Fruit fly (Drosophila melanogaster): ENCODE data around the gene CG11458.

Gene CG11458

dm6 chr3L:20929418-20929817 lies 23.8 kb downstream of the CG11458 start:
- no peak for TF ChIP-seq noc (tag; optimal IDR thresholded peaks at IDR 0.05)

dm6 chr3L:20930059-20930785 lies 24.6 kb downstream of the CG11458 start:
- no peak for TF ChIP-seq noc (tag; optimal IDR thresholded peaks at IDR 0.05)

dm6 chr3L:20931510-20931909 lies 25.9 kb downstream of the CG11458 start:
- no peak for TF ChIP-seq noc (tag; optimal IDR thresholded peaks at IDR 0.05)

- TF ChIP-seq noc (tag; optimal IDR thresholded peaks at IDR 0.05), result no peak
Measured at dm6 chr3L:20932556-20932955, 27.0 kb downstream of the CG11458 start.

DNA sequence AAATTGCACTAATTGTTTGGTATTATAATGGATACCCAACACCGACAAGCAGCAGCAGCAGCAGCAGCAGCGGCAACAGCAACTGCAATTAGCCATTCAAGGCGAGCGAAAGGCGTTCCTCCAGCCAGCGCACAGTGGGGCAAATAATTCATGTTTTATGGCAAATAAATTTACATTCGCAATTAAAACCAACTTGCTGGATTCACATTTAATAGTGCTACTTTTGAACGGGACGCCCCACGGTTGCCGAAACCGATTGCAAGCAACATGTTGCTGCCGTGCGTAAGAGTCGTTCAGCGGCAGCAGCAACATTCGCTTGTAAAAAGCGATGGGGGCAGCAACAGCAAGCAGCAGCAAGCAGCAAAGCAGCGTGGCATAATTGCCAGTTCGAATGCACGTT lies 28.1 kb downstream of the CG11458 start:
- no peak for TF ChIP-seq noc (tag; optimal IDR thresholded peaks at IDR 0.05)

- no peak for TF ChIP-seq noc (tag; optimal IDR thresholded peaks at IDR 0.05)
Measured at dm6 chr3L:20942076-20942475, 36.5 kb downstream of the CG11458 start.

DNA sequence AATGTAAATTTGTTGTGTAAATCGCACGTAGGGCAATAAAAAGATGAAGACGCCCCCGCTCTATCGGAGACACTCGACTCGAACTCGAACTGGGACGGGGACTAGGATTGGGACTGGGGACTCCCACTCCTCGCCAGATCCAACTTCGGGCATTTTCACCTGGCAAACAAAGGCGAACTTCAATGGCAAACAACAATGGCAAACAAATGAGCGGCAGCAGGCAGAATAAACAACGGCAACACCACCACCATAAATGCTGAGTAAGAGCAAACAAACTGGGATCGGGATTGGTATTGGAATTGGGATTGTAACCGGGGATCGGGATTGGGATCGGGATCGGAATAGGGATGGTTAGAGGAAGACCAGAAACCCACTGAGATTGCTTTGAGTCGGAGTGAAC lies 38.6 kb downstream of the CG11458 start:
- no peak for TF ChIP-seq noc (tag; optimal IDR thresholded peaks at IDR 0.05)

DNA sequence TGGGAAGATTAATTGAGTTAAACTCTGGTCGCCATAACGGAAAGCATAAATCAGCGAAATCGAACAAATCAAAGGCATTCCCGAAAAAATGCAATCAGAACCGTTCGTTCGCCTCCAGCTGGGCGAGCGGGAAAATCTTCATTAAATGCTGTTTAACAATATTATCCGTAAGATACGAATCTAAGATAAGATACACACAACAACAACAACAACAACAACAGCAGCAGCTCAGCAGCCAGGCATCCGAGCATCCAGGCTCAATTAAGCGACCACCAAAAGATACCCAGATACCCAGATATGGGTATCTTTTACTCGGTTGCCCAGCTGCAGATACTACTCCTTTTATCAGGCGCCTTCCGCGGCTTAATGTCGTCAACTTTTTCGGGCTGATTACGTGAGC lies 40.5 kb downstream of the CG11458 start:
- TF ChIP-seq noc (tag; optimal IDR thresholded peaks at IDR 0.05), result no peak

DNA sequence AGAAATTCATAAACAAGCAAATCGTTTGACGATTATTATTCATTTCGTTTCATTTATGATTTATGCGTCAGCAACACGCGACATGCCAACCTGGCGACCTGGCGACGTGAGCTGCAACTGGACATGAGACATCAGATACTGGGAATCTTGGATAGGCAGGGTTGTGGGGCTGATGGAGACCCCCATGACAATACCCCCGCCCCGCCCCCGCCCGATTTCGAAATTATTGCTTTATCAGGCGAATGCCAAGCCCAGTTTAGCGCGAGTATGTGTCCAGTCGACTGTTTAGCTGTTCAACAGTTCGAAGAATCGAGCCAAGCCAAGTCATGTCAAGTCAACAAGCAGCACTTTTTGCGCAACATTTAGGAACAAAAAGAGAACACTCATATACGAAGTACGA lies 41.3 kb downstream of the CG11458 start:
- TF ChIP-seq noc (tag; optimal IDR thresholded peaks at IDR 0.05), result no peak

dm6 chr3L:20948404-20948803 lies 42.8 kb downstream of the CG11458 start:
- no peak for TF ChIP-seq noc (tag; optimal IDR thresholded peaks at IDR 0.05)

- no peak for TF ChIP-seq noc (tag; optimal IDR thresholded peaks at IDR 0.05)
Measured at dm6 chr3L:20949371-20950135, 44.0 kb downstream of the CG11458 start, which contains the start of gene fng. TSS of gene fng (minus strand) at chr3L:20949512.

DNA sequence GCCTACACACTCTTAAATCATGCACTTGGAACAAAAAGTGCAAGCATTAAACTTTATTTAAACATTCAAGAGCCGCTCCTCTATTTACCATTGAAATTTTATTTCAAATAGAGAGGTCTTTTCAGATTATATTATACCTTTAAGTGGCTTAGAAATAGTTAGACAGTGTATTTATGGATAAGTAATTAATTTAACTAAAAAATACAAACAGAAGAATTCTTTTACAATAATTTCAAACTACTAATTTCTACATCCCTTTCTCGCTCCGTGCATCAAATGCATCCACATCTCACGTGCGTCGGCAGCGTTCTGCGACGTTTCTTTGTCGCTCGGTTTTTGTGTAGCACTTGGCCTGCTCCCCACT lies 44.5 kb downstream of the CG11458 start:
- TF ChIP-seq noc (tag; optimal IDR thresholded peaks at IDR 0.05), result no peak

DNA sequence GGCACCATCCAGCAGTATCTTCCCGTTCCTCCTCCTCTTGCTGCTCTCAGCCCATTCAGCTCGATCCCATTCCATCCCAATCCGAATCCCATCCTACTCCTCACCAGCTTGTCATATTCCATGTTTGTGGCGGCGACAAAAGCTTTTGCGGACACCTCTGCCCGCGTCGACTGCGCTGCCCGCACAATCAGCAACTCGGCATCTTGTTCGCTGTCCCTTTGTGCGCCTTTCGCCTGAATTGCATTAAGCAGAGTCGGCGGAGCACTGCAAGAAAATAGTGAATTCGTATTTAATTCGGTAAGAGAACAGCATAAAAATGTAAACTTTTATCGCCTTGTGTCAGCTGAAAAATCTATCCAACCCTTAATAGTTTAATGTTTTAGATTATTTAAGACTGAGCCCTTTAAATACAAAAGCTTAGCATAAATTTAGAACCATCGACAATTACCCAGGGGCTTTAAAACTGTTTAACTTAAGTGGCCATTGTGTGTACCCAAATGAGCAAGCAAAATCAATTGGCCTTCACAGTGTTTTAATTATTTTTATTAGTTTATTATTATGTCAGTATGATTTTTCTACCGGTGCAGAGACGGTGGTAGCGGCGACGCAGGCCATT lies 45.0 kb downstream of the CG11458 start:
- TF ChIP-seq noc (tag; optimal IDR thresholded peaks at IDR 0.05), result no peak

dm6 chr3L:20951477-20952120 lies 46.0 kb downstream of the CG11458 start:
- no peak for TF ChIP-seq noc (tag; optimal IDR thresholded peaks at IDR 0.05)

DNA sequence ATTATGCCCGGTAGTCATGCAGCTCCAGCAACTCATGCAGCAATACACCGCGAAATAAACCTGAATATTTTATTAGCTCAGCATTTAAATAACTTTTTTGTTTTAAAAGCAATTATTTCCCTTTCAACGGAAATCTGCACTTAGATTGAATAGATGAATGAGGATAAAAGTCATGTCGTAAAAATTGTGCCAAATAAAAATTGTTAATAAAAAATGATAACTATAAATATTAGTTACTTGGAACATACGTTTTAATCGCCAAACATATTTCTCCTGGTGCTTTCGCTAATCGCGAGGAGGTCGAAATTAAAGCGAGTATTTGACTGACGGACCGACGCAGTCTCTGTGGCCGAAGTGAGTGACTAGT lies 46.5 kb downstream of the CG11458 start:
- no peak for TF ChIP-seq noc (tag; optimal IDR thresholded peaks at IDR 0.05)

All from whole organism, larva.